Worm (Caenorhabditis elegans): ENCODE measurements around the gene fipr-29.
A peak's percentile ranks its signal among the peaks of the same experiment; 100 is the strongest.

fipr-29 gene

ce11 chrIII:3103905-3104360 lies 43.8 kb upstream of the fipr-29 start, which contains the start of gene Y53G8B.2:
Gene Y53G8B.2, minus strand, starts transcription at chrIII:3103955.
- TF ChIP-seq unc-62 (GFP tag; optimal IDR thresholded peaks at IDR 0.05), result no peak
- TF ChIP-seq efl-3 (GFP tag; optimal IDR thresholded peaks at IDR 0.05), result no peak
- TF ChIP-seq pax-3 (tag; optimal IDR thresholded peaks at IDR 0.05), result no peak

- TF ChIP-seq unc-130 (tag; optimal IDR thresholded peaks at IDR 0.05) (no peak), nhr-12 (tag; optimal IDR thresholded peaks at IDR 0.05) (no peak), nhr-71 (tag; optimal IDR thresholded peaks at IDR 0.05) (no peak), nhr-28 (tag; optimal IDR thresholded peaks at IDR 0.05) (no peak), ztf-4 (tag; optimal IDR thresholded peaks at IDR 0.05) (no peak), nhr-77 (tag; optimal IDR thresholded peaks at IDR 0.05) (no peak), dpl-1 (GFP tag; optimal IDR thresholded peaks at IDR 0.05) (no peak), nhr-237 (tag; optimal IDR thresholded peaks at IDR 0.05) (no peak), jun-1 (tag; optimal IDR thresholded peaks at IDR 0.05) (no peak), lir-3 (tag; optimal IDR thresholded peaks at IDR 0.05; ENCODE audit: poor library complexity) (no peak), ama-1 (optimal IDR thresholded peaks at IDR 0.05) (no peak), sptf-1 (tag; optimal IDR thresholded peaks at IDR 0.05) (no peak), lin-15B (tag; optimal IDR thresholded peaks at IDR 0.05) (no peak), elt-3 (tag; optimal IDR thresholded peaks at IDR 0.05) (no peak), pax-3 (tag; optimal IDR thresholded peaks at IDR 0.05) (no peak), nhr-20 (tag; optimal IDR thresholded peaks at IDR 0.05) (no peak), ceh-88 (GFP tag; IDR thresholded peaks at IDR 0.05) (no peak), tbx-2 (tag; optimal IDR thresholded peaks at IDR 0.05) (no peak), pag-3 (tag; optimal IDR thresholded peaks at IDR 0.05; ENCODE audit: borderline replicate concordance, insufficient read depth) (no peak), fkh-8 (tag; optimal IDR thresholded peaks at IDR 0.05) (no peak)
These were observed 40.6 kb upstream of the fipr-29 start for ce11 chrIII:3100593-3101270.

ce11 chrIII:3100124-3100523 lies 40.0 kb upstream of the fipr-29 start:
- TF ChIP-seq tbx-2 (tag; optimal IDR thresholded peaks at IDR 0.05) (no peak), efl-1 (optimal IDR thresholded peaks at IDR 0.05) (no peak), efl-1 (GFP tag; optimal IDR thresholded peaks at IDR 0.05 in 1 of 2) (peak in 1 of 2 experiments; percentile 77)

ce11 chrIII:3099407-3099806 lies 39.2 kb upstream of the fipr-29 start:
- TF ChIP-seq dpl-1 (GFP tag; optimal IDR thresholded peaks at IDR 0.05) (no peak), pag-3 (tag; optimal IDR thresholded peaks at IDR 0.05; ENCODE audit: borderline replicate concordance, insufficient read depth) (no peak), sptf-1 (tag; optimal IDR thresholded peaks at IDR 0.05) (no peak), sup-37 (GFP tag; optimal IDR thresholded peaks at IDR 0.05) (no peak), unc-62 (GFP tag; optimal IDR thresholded peaks at IDR 0.05) (no peak), snpc-4 (tag; optimal IDR thresholded peaks at IDR 0.05) (no peak), ceh-88 (GFP tag; IDR thresholded peaks at IDR 0.05) (no peak), zip-4 (GFP tag; optimal IDR thresholded peaks at IDR 0.05) (no peak)

- TF ChIP-seq lin-14 (GFP tag; optimal IDR thresholded peaks at IDR 0.05), result peak; percentile 72
- TF ChIP-seq grh-1 (GFP tag; IDR thresholded peaks at IDR 0.05), result no peak
- peak in 1 of 2 experiments; percentile 28 for TF ChIP-seq lsy-2 (tag; optimal IDR thresholded peaks at IDR 0.05)
- peak in 1 of 3 experiments; percentile 11 for TF ChIP-seq ceh-82 (tag; optimal IDR thresholded peaks at IDR 0.05)
- no peak for TF ChIP-seq efl-1 (optimal IDR thresholded peaks at IDR 0.05)
- TF ChIP-seq efl-1 (GFP tag; optimal IDR thresholded peaks at IDR 0.05 in 1 of 2), result peak in 1 of 2 experiments; percentile 1
These were observed 35.9 kb upstream of the fipr-29 start for ce11 chrIII:3096091-3096490.

- TF ChIP-seq nhr-47 (tag; optimal IDR thresholded peaks at IDR 0.05) (no peak), vab-15 (tag; optimal IDR thresholded peaks at IDR 0.05) (no peak), irx-1 (tag; optimal IDR thresholded peaks at IDR 0.05) (no peak), xbp-1 (tag; optimal IDR thresholded peaks at IDR 0.05) (no peak), hpl-2 (GFP tag; optimal IDR thresholded peaks at IDR 0.05) (no peak), snpc-4 (tag; optimal IDR thresholded peaks at IDR 0.05) (no peak), sptf-1 (tag; optimal IDR thresholded peaks at IDR 0.05) (no peak), unc-98 (GFP tag; IDR thresholded peaks at IDR 0.05) (no peak), nhr-11 (tag; optimal IDR thresholded peaks at IDR 0.05) (no peak), lir-3 (tag; optimal IDR thresholded peaks at IDR 0.05; ENCODE audit: poor library complexity) (no peak), tlp-1 (tag; optimal IDR thresholded peaks at IDR 0.05) (no peak), elt-2 (tag; optimal IDR thresholded peaks at IDR 0.05) (no peak), unc-30 (tag; optimal IDR thresholded peaks at IDR 0.05) (no peak), efl-3 (GFP tag; optimal IDR thresholded peaks at IDR 0.05) (no peak), pqm-1 (tag; optimal IDR thresholded peaks at IDR 0.05) (no peak), nhr-85 (tag) (no peak)
These were observed 34.5 kb upstream of the fipr-29 start for ce11 chrIII:3094694-3095093.
